Fruit fly (Drosophila melanogaster) whole organism, embryonic: Measurements from ENCODE around the gene CG9166.
A peak's percentile ranks its signal among the peaks of the same experiment; 100 is the strongest.

Source experiments
- Ada2b ChIP-seq: fragments of 200-800 bp; sonication (Bioruptor generic); IDR thresholded peaks from 2 replicates; pipeline ENCODE4 v1.3.6; 2022; ENCODE audit warnings: missing biosample characterization, missing genetic modification characterization
- B-H1 ChIP-seq: fragments of 200-800 bp; sonication (Bioruptor generic); IDR thresholded peaks from 3 replicates; pipeline ENCODE4 v1.3.6; 2022; ENCODE audit warnings: missing biosample characterization, missing genetic modification characterization
- B-H2 ChIP-seq: fragments of 200-800 bp; sonication (Bioruptor generic); optimal IDR thresholded peaks from 2 replicates; lab custom pipeline; 2018; ENCODE audit warnings: missing biosample characterization, mild to moderate bottlenecking, missing genetic modification characterization
- Blimp-1 ChIP-seq: fragments of 200-800 bp; sonication (Bioruptor generic); optimal IDR thresholded peaks from 3 replicates; lab custom pipeline; 2018; ENCODE audit warnings: missing biosample characterization, missing genetic modification characterization, mild to moderate bottlenecking, moderate library complexity, missing genetic modification reagents
- CG10274 ChIP-seq: fragments of 200-800 bp; sonication (Bioruptor generic); optimal IDR thresholded peaks from 3 replicates; lab custom pipeline; 2017; ENCODE audit warnings: missing biosample characterization, mild to moderate bottlenecking, missing genetic modification characterization
- CG11723 ChIP-seq: fragments of 200-800 bp; sonication (Bioruptor generic); optimal IDR thresholded peaks from 2 replicates; lab custom pipeline; 2017; ENCODE audit warnings: missing biosample characterization, mild to moderate bottlenecking, missing genetic modification characterization
- CG13123 ChIP-seq: fragments of 200-800 bp; sonication (Bioruptor generic); optimal IDR thresholded peaks from 2 replicates; lab custom pipeline; 2016; ENCODE audit warnings: missing biosample characterization, missing genetic modification characterization
- CG14860 ChIP-seq: fragments of 200-800 bp; sonication (Bioruptor generic); IDR thresholded peaks from 3 replicates; pipeline ENCODE4 v1.3.6; 2022; ENCODE audit warnings: missing biosample characterization, missing genetic modification characterization; ENCODE audit not compliant: partially characterized antibody
- CG17359 ChIP-seq: fragments of 200-800 bp; sonication (Bioruptor generic); optimal IDR thresholded peaks from 3 replicates; lab custom pipeline; 2018; ENCODE audit warnings: missing biosample characterization, mild to moderate bottlenecking, missing genetic modification characterization, moderate library complexity
- CG2129 ChIP-seq: fragments of 200-800 bp; sonication (Bioruptor generic); IDR thresholded peaks from 2 replicates; pipeline ENCODE4 v1.3.6; 2022; ENCODE audit warnings: missing biosample characterization, missing genetic modification characterization; ENCODE audit not compliant: partially characterized antibody
- CG30020 ChIP-seq: fragments of 200-800 bp; optimal IDR thresholded peaks from 2 replicates; lab custom pipeline; 2019; ENCODE audit warnings: missing biosample characterization, mild to moderate bottlenecking, missing genetic modification characterization, moderate library complexity
- CG3065 ChIP-seq: fragments of 200-800 bp; sonication (Bioruptor generic); optimal IDR thresholded peaks from 2 replicates; lab custom pipeline; 2016; ENCODE audit warnings: missing biosample characterization, missing genetic modification characterization
- CG5180 ChIP-seq: fragments of 200-800 bp; sonication (Bioruptor generic); optimal IDR thresholded peaks from 3 replicates; lab custom pipeline; 2017; ENCODE audit warnings: missing biosample characterization, missing genetic modification characterization, mild to moderate bottlenecking, moderate library complexity, missing genetic modification reagents
- CG6254 ChIP-seq: fragments of 200-800 bp; sonication (Bioruptor generic); optimal IDR thresholded peaks from 3 replicates; lab custom pipeline; 2017; ENCODE audit warnings: mild to moderate bottlenecking, missing biosample characterization, missing genetic modification reagents, missing genetic modification characterization
- CG7839 ChIP-seq: fragments of 200-800 bp; sonication (Bioruptor generic); optimal IDR thresholded peaks from 3 replicates; lab custom pipeline; 2018; ENCODE audit warnings: missing biosample characterization, mild to moderate bottlenecking, missing genetic modification characterization, moderate library complexity
- CG7963 ChIP-seq: fragments of 200-800 bp; sonication (Bioruptor generic); IDR thresholded peaks from 3 replicates; pipeline ENCODE4 v1.3.6; 2022; ENCODE audit warnings: missing biosample characterization, missing genetic modification characterization; ENCODE audit not compliant: partially characterized antibody
- CG9609 ChIP-seq: fragments of 200-800 bp; sonication (Bioruptor generic); optimal IDR thresholded peaks from 3 replicates; lab custom pipeline; 2016; ENCODE audit warnings: missing biosample characterization, missing genetic modification characterization
- Dip2 ChIP-seq: fragments of 200-800 bp; sonication (Bioruptor generic); IDR thresholded peaks from 2 replicates; pipeline ENCODE4 v1.3.6; 2022; ENCODE audit warnings: missing biosample characterization, missing genetic modification characterization
- Doc3 ChIP-seq: fragments of 200-800 bp; sonication (Bioruptor generic); IDR thresholded peaks from 3 replicates; pipeline ENCODE4 v1.3.6; 2022; ENCODE audit warnings: missing biosample characterization, missing genetic modification characterization; ENCODE audit not compliant: partially characterized antibody
- Hand ChIP-seq: fragments of 200-800 bp; sonication (Bioruptor generic); optimal IDR thresholded peaks from 2 replicates; lab custom pipeline; 2017; ENCODE audit warnings: mild to moderate bottlenecking, missing biosample characterization, missing genetic modification reagents, missing genetic modification characterization
- HmgD ChIP-seq: fragments of 200-800 bp; sonication (Bioruptor generic); optimal IDR thresholded peaks from 3 replicates; lab custom pipeline; 2016; ENCODE audit warnings: missing biosample characterization, missing genetic modification characterization
- HmgZ ChIP-seq: fragments of 200-800 bp; sonication (Bioruptor generic); optimal IDR thresholded peaks from 2 replicates; lab custom pipeline; 2018; ENCODE audit warnings: missing biosample characterization, mild to moderate bottlenecking, missing genetic modification characterization
- Hr51 ChIP-seq, 2 experiments: fragments of 200-800 bp; sonication (Bioruptor generic); optimal IDR thresholded peaks; 2 replicates in 1 of 2; 3 replicates in 1 of 2; lab custom pipeline; 2016 to 2018; ENCODE audit warnings: missing biosample characterization in 2 of 2, missing genetic modification characterization in 2 of 2, mild to moderate bottlenecking in 1 of 2, moderate library complexity in 1 of 2
- Jarid2 ChIP-seq: fragments of 200-800 bp; sonication (Bioruptor generic); optimal IDR thresholded peaks from 3 replicates; lab custom pipeline; 2017; ENCODE audit warnings: mild to moderate bottlenecking, missing biosample characterization, missing genetic modification reagents, missing genetic modification characterization
- Lpt ChIP-seq: fragments of >200 bp; optimal IDR thresholded peaks from 2 replicates; lab custom pipeline; 2018; ENCODE audit warnings: missing biosample characterization, missing genetic modification characterization
- MBD-R2 ChIP-seq: fragments of 200-800 bp; sonication (Bioruptor generic); IDR thresholded peaks from 2 replicates; pipeline ENCODE4 v1.3.6; 2022; ENCODE audit warnings: missing biosample characterization, missing genetic modification characterization
- Mes4 ChIP-seq: fragments of 200-800 bp; sonication (Bioruptor generic); optimal IDR thresholded peaks from 2 replicates; lab custom pipeline; 2016; ENCODE audit warnings: missing biosample characterization, missing genetic modification characterization
- Nf-YC ChIP-seq: fragments of 200-800 bp; optimal IDR thresholded peaks from 3 replicates; lab custom pipeline; 2019; ENCODE audit warnings: missing biosample characterization, mild to moderate bottlenecking, missing genetic modification characterization, moderate library complexity
- NfI ChIP-seq: fragments of 200-800 bp; sonication (Bioruptor generic); optimal IDR thresholded peaks from 3 replicates; lab custom pipeline; 2018; ENCODE audit warnings: missing biosample characterization, mild to moderate bottlenecking, missing genetic modification characterization, moderate library complexity
- Xrp1 ChIP-seq: fragments of 200-800 bp; sonication (Bioruptor generic); IDR thresholded peaks from 2 replicates; pipeline ENCODE4 v1.3.6; 2022; ENCODE audit warnings: missing biosample characterization, missing genetic modification characterization
- YL-1 ChIP-seq: fragments of 200-800 bp; sonication (Bioruptor generic); optimal IDR thresholded peaks from 3 replicates; lab custom pipeline; 2017; ENCODE audit warnings: missing biosample characterization, mild to moderate bottlenecking, missing genetic modification characterization
- abd-A ChIP-seq: fragments of 200-800 bp; sonication (Bioruptor generic); optimal IDR thresholded peaks from 3 replicates; lab custom pipeline; 2019; ENCODE audit warnings: missing biosample characterization, mild to moderate bottlenecking, missing genetic modification characterization, moderate library complexity
- bsh ChIP-seq, 2 experiments: fragments of 200-800 bp; sonication (Bioruptor generic); optimal IDR thresholded peaks; 2 replicates each; lab custom pipeline; 2017 to 2018; ENCODE audit warnings: mild to moderate bottlenecking in 2 of 2, missing biosample characterization in 2 of 2, missing genetic modification characterization in 2 of 2, moderate library complexity in 1 of 2
- cato ChIP-seq: fragments of 200-800 bp; sonication (Bioruptor generic); optimal IDR thresholded peaks from 2 replicates; lab custom pipeline; 2016; ENCODE audit warnings: missing biosample characterization, missing genetic modification characterization, borderline replicate concordance
- fu2 ChIP-seq: fragments of 200-800 bp; sonication (Bioruptor generic); optimal IDR thresholded peaks from 2 replicates; lab custom pipeline; 2016; ENCODE audit warnings: missing biosample characterization, missing genetic modification characterization
- gcm2 ChIP-seq: fragments of 200-800 bp; sonication (Bioruptor generic); optimal IDR thresholded peaks from 2 replicates; lab custom pipeline; 2016; ENCODE audit warnings: missing biosample characterization, missing genetic modification characterization
- klu ChIP-seq: fragments of 200-800 bp; sonication (Bioruptor generic); IDR thresholded peaks from 2 replicates; pipeline ENCODE4 v1.3.6; 2022; ENCODE audit warnings: missing biosample characterization, missing genetic modification characterization
- luna ChIP-seq: fragments of 200-800 bp; sonication (Bioruptor generic); optimal IDR thresholded peaks from 2 replicates; lab custom pipeline; 2016; ENCODE audit warnings: missing biosample characterization, missing genetic modification characterization
- nom ChIP-seq: fragments of 200-800 bp; sonication (Bioruptor generic); optimal IDR thresholded peaks from 2 replicates; lab custom pipeline; 2017; ENCODE audit warnings: missing biosample characterization, missing genetic modification characterization, mild to moderate bottlenecking, moderate library complexity, missing genetic modification reagents
- odd ChIP-seq: fragments of 200-800 bp; sonication (Bioruptor generic); optimal IDR thresholded peaks from 2 replicates; lab custom pipeline; 2017; ENCODE audit warnings: missing biosample characterization, mild to moderate bottlenecking, missing genetic modification characterization
- psq ChIP-seq: fragments of 200-800 bp; sonication (Bioruptor generic); optimal IDR thresholded peaks from 2 replicates; lab custom pipeline; 2017; ENCODE audit warnings: missing biosample characterization, missing genetic modification characterization
- slbo ChIP-seq: fragments of 200-800 bp; sonication (Bioruptor generic); IDR thresholded peaks from 2 replicates; pipeline ENCODE4 v1.3.6; 2022; ENCODE audit warnings: missing biosample characterization, missing genetic modification characterization
- slou ChIP-seq: fragments of 200-800 bp; sonication (Bioruptor generic); optimal IDR thresholded peaks from 3 replicates; lab custom pipeline; 2016; ENCODE audit warnings: missing biosample characterization, missing genetic modification characterization
- sqz ChIP-seq: fragments of 200-800 bp; sonication (Bioruptor generic); optimal IDR thresholded peaks from 3 replicates; lab custom pipeline; 2018; ENCODE audit warnings: missing biosample characterization, mild to moderate bottlenecking, missing genetic modification characterization
- tll ChIP-seq, 2 experiments: fragments of 200-800 bp in 1 of 2; fragments of >200 bp in 1 of 2; sonication (Bioruptor generic) in 1 of 2; optimal IDR thresholded peaks; 2 replicates each; lab custom pipeline; 2017 to 2019; ENCODE audit warnings: missing biosample characterization in 2 of 2, missing genetic modification characterization in 2 of 2, mild to moderate bottlenecking in 1 of 2, moderate library complexity in 1 of 2
- unc-4 ChIP-seq: fragments of 200-800 bp; sonication (Bioruptor generic); IDR thresholded peaks from 2 replicates; pipeline ENCODE4 v1.3.6; 2022; ENCODE audit warnings: missing biosample characterization, missing genetic modification characterization; ENCODE audit not compliant: partially characterized antibody
- wek ChIP-seq: fragments of 200-800 bp; sonication (Bioruptor generic); optimal IDR thresholded peaks from 3 replicates; lab custom pipeline; 2018; ENCODE audit warnings: missing biosample characterization, mild to moderate bottlenecking, missing genetic modification characterization, moderate library complexity

The CG9166 gene

dm6 chr3L:1349942-1350923 lies 683 bp upstream of the CG9166 start (continued):
- no peak for TF ChIP-seq wek (GFP tag; lab: Kevin White, UChicago)
- peak in 1 of 2 experiments; percentile 43 for TF ChIP-seq Hr51 (GFP tag; optimal IDR thresholded peaks at IDR 0.05; lab: Kevin White, UChicago)
- TF ChIP-seq HmgD (GFP tag; lab: Kevin White, UChicago): peak; percentile 38
- peak; percentile 98 for TF ChIP-seq CG14860 (GFP tag; lab: Robert Waterston, UW)
- TF ChIP-seq psq (GFP tag; lab: Kevin White, UChicago): no peak
- TF ChIP-seq unc-4 (GFP tag; lab: Robert Waterston, UW): peak; percentile 97
- no peak for TF ChIP-seq nom (GFP tag; lab: Kevin White, UChicago)
- no peak for TF ChIP-seq sqz (GFP tag; lab: Kevin White, UChicago)
- no peak for TF ChIP-seq CG6254 (GFP tag; lab: Kevin White, UChicago)
- no peak; the same call in 1 of the 2 replicates for TF ChIP-seq Ada2b (GFP tag; lab: Robert Waterston, UW)
- TF ChIP-seq Nf-YC: peak; percentile 41
- peak; percentile 51 for TF ChIP-seq MBD-R2 (GFP tag; lab: Robert Waterston, UW)
- peak; percentile 1 for TF ChIP-seq CG13123 (GFP tag; lab: Kevin White, UChicago)
- no peak for TF ChIP-seq Hand (GFP tag; lab: Kevin White, UChicago)
- TF ChIP-seq klu (GFP tag; lab: Robert Waterston, UW): no peak
- no peak for TF ChIP-seq fu2 (GFP tag; lab: Kevin White, UChicago)
- peak; percentile 77 for TF ChIP-seq slbo (GFP tag; lab: Robert Waterston, UW)
- TF ChIP-seq CG5180 (GFP tag; lab: Kevin White, UChicago): no peak
- peak; percentile 40 for TF ChIP-seq HmgZ (tag; lab: Kevin White, UChicago)
- TF ChIP-seq luna (GFP tag; lab: Kevin White, UChicago): no peak
- no peak for TF ChIP-seq Dip2 (GFP tag; lab: Robert Waterston, UW)
- peak; percentile 53 for TF ChIP-seq CG30020 (tag; lab: Kevin White, UChicago)
- peak in 1 of 2 experiments; percentile 21 for TF ChIP-seq bsh (GFP tag; optimal IDR thresholded peaks at IDR 0.05; lab: Kevin White, UChicago)
- TF ChIP-seq B-H1 (GFP tag; lab: Robert Waterston, UW): no peak
- peak; percentile 97 for TF ChIP-seq CG7963 (GFP tag; lab: Robert Waterston, UW)
- TF ChIP-seq CG11723 (GFP tag; lab: Kevin White, UChicago): no peak
- TF ChIP-seq tll (GFP tag; optimal IDR thresholded peaks at IDR 0.05; lab: Kevin White, UChicago): no peak
- TF ChIP-seq CG3065: no peak
- TF ChIP-seq gcm2 (GFP tag; lab: Kevin White, UChicago): no peak
- peak; percentile 42 for TF ChIP-seq CG7839
- no peak for TF ChIP-seq Jarid2 (GFP tag; lab: Kevin White, UChicago)
- peak; percentile 4 for TF ChIP-seq cato (GFP tag; lab: Kevin White, UChicago)
- TF ChIP-seq odd: no peak
- no peak for TF ChIP-seq Mes4
- TF ChIP-seq Xrp1 (GFP tag; lab: Robert Waterston, UW): no peak
- no peak for TF ChIP-seq CG9609 (GFP tag; lab: Kevin White, UChicago)
- TF ChIP-seq Lpt: no peak
- TF ChIP-seq CG2129 (GFP tag; lab: Robert Waterston, UW): peak; percentile 97
- TF ChIP-seq CG17359: peak; percentile 19
- no peak for TF ChIP-seq slou
- TF ChIP-seq YL-1 (GFP tag; lab: Kevin White, UChicago): no peak
- peak; percentile 6 for TF ChIP-seq Blimp-1 (GFP tag; lab: Kevin White, UChicago)
- TF ChIP-seq abd-A (tag; lab: Kevin White, UChicago): no peak
- TF ChIP-seq Doc3 (GFP tag; lab: Robert Waterston, UW): peak; percentile 98
- TF ChIP-seq CG10274 (GFP tag; lab: Kevin White, UChicago): no peak
- peak; percentile 28 for TF ChIP-seq NfI (GFP tag; lab: Kevin White, UChicago)
- no peak for TF ChIP-seq B-H2 (GFP tag; lab: Kevin White, UChicago)
